Worm (Caenorhabditis elegans): ENCODE measurements around the gene scl-10.

Gene scl-10

DNA sequence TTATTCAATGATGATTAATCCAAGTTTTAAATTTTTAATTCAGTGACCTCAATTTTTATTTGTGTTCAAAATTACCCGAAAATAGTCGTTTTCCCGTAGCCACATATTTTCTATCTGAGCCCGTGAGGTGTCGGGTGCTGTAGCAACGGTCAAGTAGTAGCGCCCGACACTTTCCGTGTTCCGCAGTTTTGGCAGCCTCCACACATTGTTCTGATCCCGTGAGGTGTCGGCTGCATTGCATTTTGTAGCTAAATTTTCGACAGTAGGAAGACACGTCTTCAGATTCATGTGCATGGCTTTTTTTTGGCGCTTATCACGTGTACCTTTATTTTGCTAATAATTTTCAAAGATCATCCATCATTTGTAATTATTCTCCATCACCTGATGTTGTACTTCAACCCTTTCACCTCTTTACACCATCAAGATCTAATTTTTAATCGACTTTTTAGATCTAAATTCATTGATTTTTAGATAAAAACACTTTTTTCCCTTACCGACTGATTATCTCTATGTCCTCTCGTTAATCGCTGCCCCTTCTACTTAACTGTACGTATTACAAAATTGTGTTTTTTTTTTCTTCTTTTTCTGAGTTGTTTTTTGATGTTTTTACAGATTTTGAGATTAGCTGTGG, 34.4 kb upstream of the scl-10 start:
- TF ChIP-seq elt-1 (tag; optimal IDR thresholded peaks at IDR 0.05) (peak; percentile 63), sma-3 (GFP tag; optimal IDR thresholded peaks at IDR 0.05) (no peak), ceh-16 (tag; optimal IDR thresholded peaks at IDR 0.05) (peak; percentile 14)

DNA sequence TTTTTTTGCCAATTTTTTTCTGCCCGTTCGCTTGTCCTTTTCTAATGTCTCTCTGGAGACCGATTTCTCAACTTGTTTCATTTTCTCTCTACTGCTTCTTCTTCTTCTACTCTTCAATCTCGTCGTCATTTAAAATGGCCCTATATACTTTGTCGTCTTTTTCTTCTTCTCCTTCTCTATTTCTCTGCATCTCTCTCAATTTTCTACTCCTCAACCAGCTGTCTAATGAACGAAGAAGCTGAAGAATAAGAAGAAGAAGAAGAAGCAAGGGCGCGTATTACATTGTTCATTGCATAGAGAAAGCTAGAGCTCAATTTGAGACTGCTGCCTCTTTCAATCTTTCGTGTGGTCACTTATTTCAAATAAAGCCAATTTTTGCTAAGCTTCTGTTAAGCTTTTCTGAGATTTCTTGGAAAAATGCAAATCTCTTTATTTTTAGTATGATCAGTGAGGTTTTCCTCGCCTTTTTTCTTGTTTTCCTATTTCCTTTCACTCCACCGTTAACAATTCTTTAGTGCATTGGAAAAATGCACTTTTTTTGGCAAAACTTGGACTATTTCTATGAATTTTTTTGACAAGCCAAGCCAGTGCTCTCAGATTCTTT, 32.4 kb upstream of the scl-10 start:
- TF ChIP-seq elt-1 (tag; optimal IDR thresholded peaks at IDR 0.05), result no peak
- TF ChIP-seq nhr-6 (tag; optimal IDR thresholded peaks at IDR 0.05), result no peak
- no peak for TF ChIP-seq R02D3.7 (tag; optimal IDR thresholded peaks at IDR 0.05)
- peak; percentile 69 for TF ChIP-seq C34F6.9 (tag; optimal IDR thresholded peaks at IDR 0.05)
- no peak for TF ChIP-seq sma-3 (GFP tag; optimal IDR thresholded peaks at IDR 0.05)
- TF ChIP-seq zag-1 (tag; optimal IDR thresholded peaks at IDR 0.05), result peak; percentile 61
- TF ChIP-seq nhr-11 (tag; optimal IDR thresholded peaks at IDR 0.05), result no peak
- no peak for TF ChIP-seq ztf-4 (tag; optimal IDR thresholded peaks at IDR 0.05)
- no peak for TF ChIP-seq ceh-16 (tag; optimal IDR thresholded peaks at IDR 0.05)
- TF ChIP-seq ama-1 (optimal IDR thresholded peaks at IDR 0.05), result no peak
- TF ChIP-seq ZK546.5 (tag; optimal IDR thresholded peaks at IDR 0.05), result no peak
- no peak for TF ChIP-seq gmeb-1 (tag; optimal IDR thresholded peaks at IDR 0.05)
- TF ChIP-seq F13H6.1 (tag; optimal IDR thresholded peaks at IDR 0.05), result peak; percentile 36
- peak; percentile 75 for TF ChIP-seq nhr-129 (tag; optimal IDR thresholded peaks at IDR 0.05)
- TF ChIP-seq fos-1 (tag; optimal IDR thresholded peaks at IDR 0.05), result no peak
- peak; percentile 26 for TF ChIP-seq sma-9 (GFP tag; optimal IDR thresholded peaks at IDR 0.05)
- no peak for TF ChIP-seq sma-9 (tag; optimal IDR thresholded peaks at IDR 0.05)
- no peak for TF ChIP-seq elt-3 (tag; optimal IDR thresholded peaks at IDR 0.05)
- TF ChIP-seq nhr-23 (tag; optimal IDR thresholded peaks at IDR 0.05), result no peak
- TF ChIP-seq crh-2 (tag; optimal IDR thresholded peaks at IDR 0.05), result peak; percentile 61
- no peak for TF ChIP-seq skn-1 (tag; optimal IDR thresholded peaks at IDR 0.05)
- no peak for TF ChIP-seq nhr-25 (tag; optimal IDR thresholded peaks at IDR 0.05)
- peak in 1 of 2 experiments; percentile 29 for TF ChIP-seq lsy-2 (tag; optimal IDR thresholded peaks at IDR 0.05)
- TF ChIP-seq ceh-82 (tag; optimal IDR thresholded peaks at IDR 0.05), result no peak
- no peak for TF ChIP-seq dmd-4 (tag; optimal IDR thresholded peaks at IDR 0.05)
- TF ChIP-seq sem-4 (tag; optimal IDR thresholded peaks at IDR 0.05), result peak; percentile 59
- no peak for TF ChIP-seq nhr-237 (tag; optimal IDR thresholded peaks at IDR 0.05)
- TF ChIP-seq mab-5 (tag; optimal IDR thresholded peaks at IDR 0.05), result peak; percentile 81
- no peak for TF ChIP-seq mdl-1 (tag; optimal IDR thresholded peaks at IDR 0.05)
- no peak for TF ChIP-seq blmp-1 (tag; optimal IDR thresholded peaks at IDR 0.05; ENCODE audit: insufficient read depth)
- TF ChIP-seq nhr-10 (tag; optimal IDR thresholded peaks at IDR 0.05), result no peak
- no peak for TF ChIP-seq peb-1 (tag; optimal IDR thresholded peaks at IDR 0.05)
- TF ChIP-seq ztf-1 (GFP tag; conservative IDR thresholded peaks at IDR 0.05), result no peak
- TF ChIP-seq unc-55 (GFP tag; optimal IDR thresholded peaks at IDR 0.05), result peak; percentile 33
- TF ChIP-seq lin-11 (tag; optimal IDR thresholded peaks at IDR 0.05), result no peak
- no peak for TF ChIP-seq nhr-21 (tag; optimal IDR thresholded peaks at IDR 0.05)
- TF ChIP-seq snpc-4 (tag; optimal IDR thresholded peaks at IDR 0.05), result no peak
- no peak for TF ChIP-seq mbf-1 (tag; optimal IDR thresholded peaks at IDR 0.05)
- no peak for TF ChIP-seq alr-1 (tag; optimal IDR thresholded peaks at IDR 0.05)
- no peak for TF ChIP-seq lin-39 (tag; optimal IDR thresholded peaks at IDR 0.05)
- TF ChIP-seq unc-39 (tag; optimal IDR thresholded peaks at IDR 0.05), result no peak
- no peak for TF ChIP-seq Y55F3AM.14 (GFP tag; optimal IDR thresholded peaks at IDR 0.05)
- no peak for TF ChIP-seq egl-27 (tag; optimal IDR thresholded peaks at IDR 0.05)
- TF ChIP-seq ztf-11 (tag; optimal IDR thresholded peaks at IDR 0.05), result no peak
- TF ChIP-seq lin-13 (GFP tag; optimal IDR thresholded peaks at IDR 0.05), result peak; percentile 30
- no peak for TF ChIP-seq nhr-12 (tag; optimal IDR thresholded peaks at IDR 0.05)
- no peak for TF ChIP-seq unc-62 (GFP tag; optimal IDR thresholded peaks at IDR 0.05)
- no peak for TF ChIP-seq aly-2 (tag; optimal IDR thresholded peaks at IDR 0.05)
- TF ChIP-seq nhr-77 (tag; optimal IDR thresholded peaks at IDR 0.05), result no peak

All from whole organism, L2 larva.